Worm (Caenorhabditis elegans): Measurements from ENCODE around the gene T05G5.5.

ce11 chrIII:9780254-9780653, 29.0 kb upstream of the T05G5.5 start, which contains the start of gene sqv-3:
- TF ChIP-seq nhr-90 (tag; optimal IDR thresholded peaks at IDR 0.05) (no peak), zim-3 (tag; optimal IDR thresholded peaks at IDR 0.05) (no peak), egl-44 (GFP tag; IDR thresholded peaks at IDR 0.05) (no peak), T26A5.8 (tag; optimal IDR thresholded peaks at IDR 0.05) (no peak), pbrm-1 (GFP tag; IDR thresholded peaks at IDR 0.05) (no peak), Y95B8A.8 (GFP tag; IDR thresholded peaks at IDR 0.05) (no peak), athp-1 (tag; optimal IDR thresholded peaks at IDR 0.05) (no peak), sptf-2 (GFP tag; optimal IDR thresholded peaks at IDR 0.05) (no peak), unc-62 (GFP tag; optimal IDR thresholded peaks at IDR 0.05) (no peak), Y53F4B.3 (GFP tag; IDR thresholded peaks at IDR 0.05) (no peak), tbx-9 (tag; optimal IDR thresholded peaks at IDR 0.05; ENCODE audit: borderline replicate concordance) (no peak), rpc-1 (optimal IDR thresholded peaks at IDR 0.05) (no peak), rpc-1 (tag; optimal IDR thresholded peaks at IDR 0.05) (no peak)
